Worm (Caenorhabditis elegans) whole organism, early embryonic: Measurements from ENCODE around the gene nemp-1.
"Not testable (repeated sequence)": the region's sequence is repeated elsewhere in the genome, so short reads cannot be mapped to it uniquely, and the experiment has no call there.

Source experiments
- ama-1 ChIP-seq: fragments of 150-350 bp; optimal IDR thresholded peaks from 2 replicates; lab custom pipeline; 2014
- scrt-1 ChIP-seq: fragments of 200-800 bp; sonication (Bioruptor generic); IDR thresholded peaks from 2 replicates; pipeline ENCODE4 v1.3.6; 2022; ENCODE audit warnings: missing genetic modification characterization, missing compliant biosample characterization

- not testable (repeated sequence) for TF ChIP-seq ama-1, scrt-1
Observed at ce11 chrIII:445515-445914, 26.6 kb upstream of the nemp-1 start.
